Worm (Caenorhabditis elegans) whole organism, L4 larva: ENCODE results near the gene T08G5.1.
A peak's percentile ranks its signal among the peaks of the same experiment; 100 is the strongest.

Experiments used
- F26F4.8 ChIP-seq: fragments of 200-800 bp; sonication (Bioruptor generic); conservative IDR thresholded peaks from 2 replicates; pipeline ENCODE4 v1.3.6; 2022; ENCODE audit warnings: missing genetic modification characterization, missing compliant biosample characterization
- F44E2.7 ChIP-seq: fragments of 200-800 bp; sonication (Bioruptor generic); IDR thresholded peaks from 2 replicates; pipeline ENCODE4 v2.1.2; 2022; ENCODE audit warnings: missing genetic modification characterization, missing compliant biosample characterization
- F49E8.2 ChIP-seq: sonication (generic microtip); optimal IDR thresholded peaks from 2 replicates; lab custom pipeline; 2016; ENCODE audit warnings: missing compliant biosample characterization, mild to moderate bottlenecking, missing genetic modification characterization, borderline replicate concordance
- T20F7.1 ChIP-seq: fragments of 200-800 bp; sonication (Bioruptor generic); optimal IDR thresholded peaks from 2 replicates; lab custom pipeline; 2018; ENCODE audit warnings: mild to moderate bottlenecking, missing genetic modification characterization, missing compliant biosample characterization
- aha-1 ChIP-seq: fragments of 150-350 bp; peaks from one replicate; lab custom pipeline; 2014; ENCODE audit warnings: missing biosample characterization, missing genetic modification characterization
- aly-2 ChIP-seq: sonication (generic microtip); optimal IDR thresholded peaks from 2 replicates; lab custom pipeline; 2018; ENCODE audit warnings: missing biosample characterization, missing genetic modification characterization
- arid-1 ChIP-seq: fragments of 200-800 bp; sonication (Bioruptor generic); conservative IDR thresholded peaks from 2 replicates; pipeline ENCODE4 v1.3.6; 2022; ENCODE audit warnings: missing genetic modification reagents, missing genetic modification characterization, missing compliant biosample characterization
- ceh-20 ChIP-seq: fragments of 200-800 bp; sonication (Bioruptor generic); IDR thresholded peaks from 2 replicates; pipeline ENCODE4 v1.3.6; 2022; ENCODE audit warnings: missing genetic modification reagents, missing genetic modification characterization, missing compliant biosample characterization
- ces-1 ChIP-seq: fragments of 150-350 bp; sonication (generic microtip); optimal IDR thresholded peaks from 4 replicates; lab custom pipeline; 2014; ENCODE audit warnings: missing biosample characterization, missing genetic modification reagents, missing genetic modification characterization
- daf-12 ChIP-seq: fragments of 150-350 bp; optimal IDR thresholded peaks from 2 replicates; lab custom pipeline; 2014; ENCODE audit warnings: missing biosample characterization, missing genetic modification reagents, missing genetic modification characterization
- daf-8 ChIP-seq: fragments of 200-800 bp; sonication (Bioruptor generic); IDR thresholded peaks from 2 replicates; pipeline ENCODE4 v1.3.6; 2022; ENCODE audit warnings: missing genetic modification characterization, missing compliant biosample characterization
- dmd-6 ChIP-seq: fragments of 200-800 bp; sonication (Bioruptor generic); IDR thresholded peaks from 2 replicates; pipeline ENCODE4 v1.3.6; 2022; ENCODE audit warnings: missing genetic modification reagents, missing genetic modification characterization, missing compliant biosample characterization
- dmd-8 ChIP-seq: fragments of 200-800 bp; sonication (Bioruptor generic); IDR thresholded peaks from 2 replicates; pipeline ENCODE4 v1.3.6; 2022; ENCODE audit warnings: missing genetic modification characterization, missing compliant biosample characterization
- dpl-1 ChIP-seq: fragments of 150-350 bp; optimal IDR thresholded peaks from 2 replicates; lab custom pipeline; 2014; ENCODE audit warnings: missing biosample characterization, missing genetic modification reagents, missing genetic modification characterization
- dve-1 ChIP-seq: sonication (generic microtip); optimal IDR thresholded peaks from 2 replicates; lab custom pipeline; 2017; ENCODE audit warnings: antibody characterized with exemption, mild to moderate bottlenecking, missing genetic modification characterization, missing compliant biosample characterization; ENCODE audit not compliant: insufficient read depth
- gei-8 ChIP-seq: fragments of 200-800 bp; sonication (Bioruptor generic); optimal IDR thresholded peaks from 2 replicates; lab custom pipeline; 2018; ENCODE audit warnings: mild to moderate bottlenecking, missing genetic modification characterization, missing compliant biosample characterization
- hif-1 ChIP-seq, 2 experiments: sonication (generic microtip); optimal IDR thresholded peaks; 2 replicates each; lab custom pipeline; 2016 to 2017; ENCODE audit warnings: missing compliant biosample characterization in 2 of 2, missing genetic modification characterization in 2 of 2, missing genetic modification reagents in 2 of 2, missing genotype in 2 of 2, mild to moderate bottlenecking in 1 of 2
- hlh-11 ChIP-seq: fragments of 200-800 bp; sonication (Bioruptor generic); optimal IDR thresholded peaks from 2 replicates; lab custom pipeline; 2018; ENCODE audit warnings: mild to moderate bottlenecking, missing genetic modification characterization, missing compliant biosample characterization
- hlh-30 ChIP-seq: sonication (generic microtip); optimal IDR thresholded peaks from 2 replicates; lab custom pipeline; 2017; ENCODE audit warnings: antibody characterized with exemption, mild to moderate bottlenecking, missing genetic modification characterization, missing compliant biosample characterization; ENCODE audit not compliant: insufficient read depth
- hmg-1.1 ChIP-seq: fragments of 200-800 bp; sonication (Bioruptor generic); IDR thresholded peaks from 2 replicates; pipeline ENCODE4 v1.3.6; 2022; ENCODE audit warnings: missing genetic modification reagents, missing genetic modification characterization, missing compliant biosample characterization
- lim-7 ChIP-seq: fragments of 200-800 bp; sonication (Bioruptor generic); IDR thresholded peaks from 2 replicates; pipeline ENCODE4 v1.3.6; 2022; ENCODE audit warnings: missing genetic modification characterization, missing compliant biosample characterization
- lin-1 ChIP-seq: fragments of 200-800 bp; sonication (Bioruptor generic); IDR thresholded peaks from 2 replicates; pipeline ENCODE4 v1.3.6; 2022; ENCODE audit warnings: missing genetic modification reagents, missing genetic modification characterization, missing compliant biosample characterization
- lin-13 ChIP-seq: fragments of 150-350 bp; optimal IDR thresholded peaks from 2 replicates; lab custom pipeline; 2014; ENCODE audit warnings: missing biosample characterization, missing genetic modification reagents, missing genetic modification characterization
- lin-15B ChIP-seq: fragments of 150-350 bp; sonication (generic microtip); optimal IDR thresholded peaks from 3 replicates; lab custom pipeline; 2014; ENCODE audit warnings: missing biosample characterization, missing genetic modification characterization
- lin-39 ChIP-seq: fragments of 150-350 bp; optimal IDR thresholded peaks from 2 replicates; lab custom pipeline; 2014; ENCODE audit warnings: missing biosample characterization, missing genetic modification reagents, missing genetic modification characterization
- madf-5 ChIP-seq, 2 experiments: fragments of 200-800 bp; sonication (Bioruptor generic); IDR thresholded peaks; 2 replicates each; pipeline ENCODE4 v1.3.6; 2022; ENCODE audit warnings: missing compliant biosample characterization in 2 of 2, missing genetic modification characterization in 2 of 2
- mdl-1 ChIP-seq, 2 experiments: fragments of 150-350 bp in 1 of 2; sonication (generic microtip) in 1 of 2; optimal IDR thresholded peaks; 2 replicates each; lab custom pipeline; 2014 to 2017; ENCODE audit warnings: missing biosample characterization in 2 of 2, missing genetic modification characterization in 2 of 2
- mdt-29 ChIP-seq: fragments of 200-800 bp; sonication (Bioruptor generic); IDR thresholded peaks from 2 replicates; pipeline ENCODE4 v1.3.6; 2022; ENCODE audit warnings: missing genetic modification reagents, missing genetic modification characterization, missing compliant biosample characterization
- mep-1 ChIP-seq: fragments of 150-350 bp; sonication (generic microtip); optimal IDR thresholded peaks from 3 replicates; lab custom pipeline; 2014; ENCODE audit warnings: missing biosample characterization, missing genetic modification characterization
- mxl-2 ChIP-seq: fragments of 200-800 bp; sonication (Bioruptor generic); conservative IDR thresholded peaks from 2 replicates; pipeline ENCODE4 v1.3.6; 2022; ENCODE audit warnings: missing genetic modification reagents, missing genetic modification characterization, missing compliant biosample characterization
- nhr-102 ChIP-seq: sonication (generic microtip); optimal IDR thresholded peaks from 2 replicates; lab custom pipeline; 2016; ENCODE audit warnings: mild to moderate bottlenecking, missing genetic modification characterization, moderate library complexity, missing compliant biosample characterization
- nhr-111 ChIP-seq: fragments of 200-800 bp; sonication (Bioruptor generic); optimal IDR thresholded peaks from 2 replicates; lab custom pipeline; 2018; ENCODE audit warnings: mild to moderate bottlenecking, missing genetic modification characterization, missing compliant biosample characterization
- nhr-237 ChIP-seq: sonication (generic microtip); optimal IDR thresholded peaks from 2 replicates; lab custom pipeline; 2017; ENCODE audit warnings: missing biosample characterization, missing genetic modification characterization
- nhr-42 ChIP-seq: fragments of 200-800 bp; sonication (Bioruptor generic); IDR thresholded peaks from 2 replicates; pipeline ENCODE4 v1.3.6; 2022; ENCODE audit warnings: missing genetic modification characterization, missing compliant biosample characterization
- nhr-48 ChIP-seq: sonication (generic microtip); optimal IDR thresholded peaks from 2 replicates; lab custom pipeline; 2016; ENCODE audit warnings: mild to moderate bottlenecking, missing genetic modification characterization, missing compliant biosample characterization
- nhr-77 ChIP-seq: fragments of 150-350 bp; optimal IDR thresholded peaks from 2 replicates; lab custom pipeline; 2014; ENCODE audit warnings: missing biosample characterization, missing genetic modification characterization
- rbr-2 ChIP-seq: sonication (generic microtip); optimal IDR thresholded peaks from 2 replicates; lab custom pipeline; 2016; ENCODE audit warnings: missing genotype, missing genetic modification characterization, missing compliant biosample characterization
- saeg-2 ChIP-seq: fragments of 200-800 bp; sonication (Bioruptor generic); IDR thresholded peaks from 2 replicates; pipeline ENCODE4 v1.3.6; 2022; ENCODE audit warnings: missing genetic modification reagents, missing genetic modification characterization, missing compliant biosample characterization
- sdz-12 ChIP-seq: fragments of 200-800 bp; sonication (Bioruptor generic); optimal IDR thresholded peaks from 2 replicates; lab custom pipeline; 2018; ENCODE audit warnings: mild to moderate bottlenecking, missing genetic modification characterization, missing compliant biosample characterization
- set-16 ChIP-seq: fragments of 200-800 bp; sonication (Bioruptor generic); IDR thresholded peaks from 2 replicates; pipeline ENCODE4 v1.3.6; 2022; ENCODE audit warnings: missing genetic modification reagents, missing genetic modification characterization, missing compliant biosample characterization
- snpc-1.2 ChIP-seq: fragments of 200-800 bp; sonication (Bioruptor generic); IDR thresholded peaks from 2 replicates; pipeline ENCODE4 v1.3.6; 2022; ENCODE audit warnings: missing genetic modification reagents, missing genetic modification characterization, missing compliant biosample characterization
- spr-1 ChIP-seq: sonication (generic microtip); optimal IDR thresholded peaks from 2 replicates; lab custom pipeline; 2016; ENCODE audit warnings: mild to moderate bottlenecking, missing genetic modification characterization, missing compliant biosample characterization
- tag-97 ChIP-seq: fragments of 200-800 bp; sonication (Bioruptor generic); IDR thresholded peaks from 2 replicates; pipeline ENCODE4 v1.3.6; 2022; ENCODE audit warnings: missing genetic modification characterization, missing compliant biosample characterization
- unc-62 ChIP-seq, 3 experiments: fragments of 150-350 bp in 1 of 3; sonication (generic microtip); optimal IDR thresholded peaks in 2 of 3; peaks in 1 of 3; 1 replicate in 1 of 3; 2 replicates in 2 of 3; lab custom pipeline; 2014 to 2017; ENCODE audit warnings: missing biosample characterization in 3 of 3, missing genetic modification characterization in 3 of 3, missing genetic modification reagents in 3 of 3, missing genotype in 1 of 3
- vab-7 ChIP-seq: fragments of 200-800 bp; sonication (Bioruptor generic); IDR thresholded peaks from 2 replicates; pipeline ENCODE4 v1.3.6; 2022; ENCODE audit warnings: missing genetic modification reagents, missing genetic modification characterization, missing compliant biosample characterization
- zag-1 ChIP-seq: fragments of 150-350 bp; optimal IDR thresholded peaks from 2 replicates; lab custom pipeline; 2014; ENCODE audit warnings: missing biosample characterization, missing genetic modification characterization
- zfp-2 ChIP-seq: sonication (generic microtip); optimal IDR thresholded peaks from 2 replicates; lab custom pipeline; 2016; ENCODE audit warnings: mild to moderate bottlenecking, missing genetic modification characterization, missing compliant biosample characterization
- zfp-3 ChIP-seq: fragments of 200-800 bp; sonication (Bioruptor generic); conservative IDR thresholded peaks from 2 replicates; pipeline ENCODE4 v1.3.6; 2022; ENCODE audit warnings: missing genetic modification reagents, missing genetic modification characterization, missing compliant biosample characterization
- zip-11 ChIP-seq: fragments of 200-800 bp; sonication (Bioruptor generic); IDR thresholded peaks from 2 replicates; pipeline ENCODE4 v1.3.6; 2022; ENCODE audit warnings: missing genetic modification characterization, missing compliant biosample characterization
- ztf-11 ChIP-seq: fragments of 150-350 bp; optimal IDR thresholded peaks from 2 replicates; lab custom pipeline; 2014; ENCODE audit warnings: missing biosample characterization, missing genetic modification characterization
- ztf-7 ChIP-seq: fragments of 150-350 bp; optimal IDR thresholded peaks from 2 replicates; lab custom pipeline; 2014; ENCODE audit warnings: missing biosample characterization, missing genetic modification characterization

The T08G5.1 gene

DNA sequence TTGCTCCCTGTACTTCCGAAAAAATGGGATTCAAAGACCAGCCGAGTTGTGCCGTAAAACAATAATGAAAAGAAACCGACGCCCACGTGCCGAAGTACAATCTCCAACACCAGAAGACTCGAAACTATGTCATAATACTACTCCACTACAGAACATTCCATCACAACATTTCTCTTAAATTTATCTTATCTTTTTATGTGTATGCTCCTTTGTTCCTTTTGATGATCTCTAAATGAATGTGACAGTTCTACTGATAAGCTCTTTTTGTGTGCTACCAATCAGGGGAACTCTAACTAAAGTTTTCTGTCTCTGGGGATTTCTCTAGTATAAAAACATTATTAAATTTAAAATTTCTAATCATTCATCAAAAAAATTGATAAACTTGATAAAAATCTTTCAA lies 31.7 kb upstream of the T08G5.1 start (continued):
- 0 out of 2 replicates have a peak, but pooled peaks have one; percentile 63 for TF ChIP-seq zfp-3 (GFP tag; lab: Robert Waterston, UW)
- no peak for TF ChIP-seq unc-62 (GFP tag; optimal IDR thresholded peaks at IDR 0.05 in 1 of 2; lab: Kevin White, UChicago)
- no peak for TF ChIP-seq unc-62 (tag; optimal IDR thresholded peaks at IDR 0.05; lab: Kevin White, UChicago)
- TF ChIP-seq hif-1 (tag; optimal IDR thresholded peaks at IDR 0.05; lab: Kevin White, UChicago): peak in 1 of 2 experiments; percentile 56
- TF ChIP-seq daf-12: no peak
- TF ChIP-seq mdl-1 (tag; optimal IDR thresholded peaks at IDR 0.05; lab: Kevin White, UChicago): no peak
- TF ChIP-seq spr-1: no peak
- no peak for TF ChIP-seq F44E2.7
- no peak for TF ChIP-seq F26F4.8
- TF ChIP-seq madf-5 (GFP tag; IDR thresholded peaks at IDR 0.05; lab: Robert Waterston, UW): no peak
- no peak for TF ChIP-seq nhr-42
- no peak for TF ChIP-seq F49E8.2
- no peak for TF ChIP-seq daf-8 (GFP tag; lab: Robert Waterston, UW)
- TF ChIP-seq lin-13 (GFP tag; lab: Kevin White, UChicago): no peak
- TF ChIP-seq rbr-2 (tag; lab: Kevin White, UChicago): no peak
- TF ChIP-seq T20F7.1 (GFP tag; lab: Kevin White, UChicago): peak; percentile 46
- TF ChIP-seq nhr-111 (GFP tag; lab: Kevin White, UChicago): no peak
- TF ChIP-seq arid-1 (GFP tag; lab: Robert Waterston, UW): 0 out of 2 replicates have a peak, but pooled peaks have one; percentile 9
- no peak for TF ChIP-seq ztf-7 (tag; lab: Kevin White, UChicago)
- no peak for TF ChIP-seq dpl-1 (GFP tag; lab: Kevin White, UChicago)
- TF ChIP-seq lin-15B (tag; lab: Kevin White, UChicago): no peak
- TF ChIP-seq ceh-20: no peak
- TF ChIP-seq lim-7 (GFP tag; lab: Robert Waterston, UW): 0 out of 2 replicates have a peak, but pooled peaks have one; percentile 9
- TF ChIP-seq vab-7 (GFP tag; lab: Robert Waterston, UW): no peak
- TF ChIP-seq aly-2 (tag; lab: Kevin White, UChicago): no peak
- TF ChIP-seq lin-39 (tag; lab: Kevin White, UChicago): no peak
- TF ChIP-seq zfp-2: no peak
- no peak for TF ChIP-seq nhr-237 (tag; lab: Kevin White, UChicago)
- no peak for TF ChIP-seq tag-97
- TF ChIP-seq saeg-2 (GFP tag; lab: Robert Waterston, UW): no peak
- no peak for TF ChIP-seq set-16 (GFP tag; lab: Robert Waterston, UW)
- peak; percentile 84 for TF ChIP-seq dve-1 (tag; lab: Kevin White, UChicago)
- no peak for TF ChIP-seq gei-8 (GFP tag; lab: Kevin White, UChicago)
- TF ChIP-seq hlh-11: peak; percentile 57
- no peak for TF ChIP-seq ztf-11 (tag; lab: Kevin White, UChicago)
- no peak for TF ChIP-seq aha-1 (tag; lab: Kevin White, UChicago)
- TF ChIP-seq hmg-1.1 (GFP tag; lab: Robert Waterston, UW): 0 out of 2 replicates have a peak, but pooled peaks have one; percentile 28
- peak; percentile 38 for TF ChIP-seq nhr-102 (tag; lab: Kevin White, UChicago)
- TF ChIP-seq dmd-8: no peak
- no peak for TF ChIP-seq snpc-1.2 (GFP tag; lab: Robert Waterston, UW)
- TF ChIP-seq mdt-29 (GFP tag; lab: Robert Waterston, UW): no peak
- TF ChIP-seq zag-1: no peak
- peak; percentile 2 for TF ChIP-seq hlh-30
- TF ChIP-seq nhr-77 (tag; lab: Kevin White, UChicago): peak; percentile 43
- TF ChIP-seq sdz-12 (GFP tag; lab: Kevin White, UChicago): no peak
- no peak for TF ChIP-seq mep-1 (tag; lab: Kevin White, UChicago)
- TF ChIP-seq ces-1 (GFP tag; lab: Kevin White, UChicago): no peak
- TF ChIP-seq mxl-2 (GFP tag; lab: Robert Waterston, UW): no peak
- TF ChIP-seq dmd-6 (GFP tag; lab: Robert Waterston, UW): peak; percentile 47; the same call in 1 of the 2 replicates
- TF ChIP-seq nhr-48 (tag; lab: Kevin White, UChicago): peak; percentile 26
- peak; percentile 7; the same call in 1 of the 2 replicates for TF ChIP-seq lin-1 (GFP tag; lab: Robert Waterston, UW)
- no peak for TF ChIP-seq zip-11 (GFP tag; lab: Robert Waterston, UW)
